Fruit fly (Drosophila melanogaster) whole organism, prepupa: ENCODE measurements around the gene CG3285.
A peak's percentile ranks its signal among the peaks of the same experiment; 100 is the strongest.

Experiments
- Blimp-1 ChIP-seq: fragments of 200-800 bp; sonication (Bioruptor generic); optimal IDR thresholded peaks from 3 replicates; lab custom pipeline; 2017; ENCODE audit warnings: missing biosample characterization, missing genetic modification characterization, mild to moderate bottlenecking, moderate library complexity, missing genetic modification reagents
- CG10669 ChIP-seq: fragments of 200-800 bp; sonication (Bioruptor generic); optimal IDR thresholded peaks from 3 replicates; lab custom pipeline; 2018; ENCODE audit warnings: missing biosample characterization, mild to moderate bottlenecking, missing genetic modification characterization, moderate library complexity
- CG11762 ChIP-seq: fragments of 200-800 bp; sonication (Bioruptor generic); optimal IDR thresholded peaks from 3 replicates; lab custom pipeline; 2016; ENCODE audit warnings: missing biosample characterization, missing genetic modification characterization; ENCODE audit not compliant: insufficient read depth
- CG11902 ChIP-seq: fragments of 200-800 bp; sonication (Bioruptor generic); optimal IDR thresholded peaks from 3 replicates; lab custom pipeline; 2016; ENCODE audit warnings: missing biosample characterization, missing genetic modification characterization
- CG15336 ChIP-seq: fragments of 200-800 bp; sonication (Bioruptor generic); IDR thresholded peaks from 2 replicates; pipeline ENCODE4 v1.3.6; 2022; ENCODE audit warnings: missing biosample characterization, missing genetic modification characterization
- CG1621 ChIP-seq: fragments of 200-800 bp; sonication (Bioruptor generic); optimal IDR thresholded peaks from 3 replicates; lab custom pipeline; 2018; ENCODE audit warnings: missing biosample characterization, mild to moderate bottlenecking, missing genetic modification characterization
- CG16779 ChIP-seq: fragments of 200-800 bp; sonication (Bioruptor generic); optimal IDR thresholded peaks from 3 replicates; lab custom pipeline; 2017; ENCODE audit warnings: missing biosample characterization, mild to moderate bottlenecking, missing genetic modification characterization
- CG3032 ChIP-seq: fragments of 200-800 bp; optimal IDR thresholded peaks from 2 replicates; lab custom pipeline; 2019; ENCODE audit warnings: missing biosample characterization, mild to moderate bottlenecking, missing genetic modification characterization, moderate library complexity
- CG31627 ChIP-seq: fragments of 200-800 bp; sonication (Bioruptor generic); optimal IDR thresholded peaks from 3 replicates; lab custom pipeline; 2016; ENCODE audit warnings: missing biosample characterization, missing genetic modification characterization
- CG32006 ChIP-seq: fragments of 200-800 bp; sonication (Bioruptor generic); optimal IDR thresholded peaks from 3 replicates; lab custom pipeline; 2017; ENCODE audit warnings: missing biosample characterization, mild to moderate bottlenecking, missing genetic modification characterization
- CG34406 ChIP-seq: fragments of 200-800 bp; sonication (Bioruptor generic); optimal IDR thresholded peaks from 3 replicates; lab custom pipeline; 2016; ENCODE audit warnings: missing biosample characterization, missing genetic modification characterization
- CG4318 ChIP-seq: fragments of 200-800 bp; sonication (Bioruptor generic); optimal IDR thresholded peaks from 3 replicates; lab custom pipeline; 2017; ENCODE audit warnings: missing biosample characterization, mild to moderate bottlenecking, missing genetic modification characterization
- CG6163 ChIP-seq: fragments of 200-800 bp; sonication (Bioruptor generic); IDR thresholded peaks from 3 replicates; pipeline ENCODE4 v1.3.6; 2022; ENCODE audit warnings: missing biosample characterization, missing genetic modification characterization
- CG6276 ChIP-seq: fragments of 200-800 bp; sonication (Bioruptor generic); optimal IDR thresholded peaks from 2 replicates; lab custom pipeline; 2017; ENCODE audit warnings: missing biosample characterization, mild to moderate bottlenecking, missing genetic modification characterization
- CG6792 ChIP-seq: fragments of 200-800 bp; sonication (Bioruptor generic); optimal IDR thresholded peaks from 3 replicates; lab custom pipeline; 2016; ENCODE audit warnings: missing biosample characterization, missing genetic modification characterization
- CG6808 ChIP-seq: fragments of 200-800 bp; sonication (Bioruptor generic); optimal IDR thresholded peaks from 3 replicates; lab custom pipeline; 2017; ENCODE audit warnings: missing biosample characterization, missing genetic modification characterization, mild to moderate bottlenecking, moderate library complexity, missing genetic modification reagents
- CG6854 ChIP-seq: fragments of 200-800 bp; sonication (Bioruptor generic); optimal IDR thresholded peaks from 2 replicates; lab custom pipeline; 2017; ENCODE audit warnings: missing biosample characterization, mild to moderate bottlenecking, missing genetic modification characterization
- CG8119 ChIP-seq: fragments of 200-800 bp; sonication (Bioruptor generic); IDR thresholded peaks from 3 replicates; pipeline ENCODE4 v1.3.6; 2022; ENCODE audit warnings: missing biosample characterization, missing genetic modification characterization
- CG8319 ChIP-seq: fragments of 200-800 bp; sonication (Bioruptor generic); optimal IDR thresholded peaks from 3 replicates; lab custom pipeline; 2016; ENCODE audit warnings: missing biosample characterization, missing genetic modification characterization
- CG8632 ChIP-seq: fragments of 200-800 bp; sonication (Bioruptor generic); optimal IDR thresholded peaks from 3 replicates; lab custom pipeline; 2016; ENCODE audit warnings: missing biosample characterization, missing genetic modification characterization
- CG9139 ChIP-seq: fragments of 200-800 bp; sonication (Bioruptor generic); optimal IDR thresholded peaks from 3 replicates; lab custom pipeline; 2017; ENCODE audit warnings: missing biosample characterization, mild to moderate bottlenecking, missing genetic modification characterization
- Eip75B ChIP-seq: fragments of 200-800 bp; sonication (Bioruptor generic); optimal IDR thresholded peaks from 3 replicates; lab custom pipeline; 2016; ENCODE audit warnings: missing biosample characterization, missing genetic modification characterization
- Eip78C ChIP-seq: fragments of 200-800 bp; sonication (Bioruptor generic); peaks from one replicate; lab custom pipeline; 2016; ENCODE audit warnings: missing biosample characterization, missing genetic modification characterization
- Eip93F ChIP-seq: fragments of 200-800 bp; sonication (Bioruptor generic); optimal IDR thresholded peaks from 2 replicates; lab custom pipeline; 2016; ENCODE audit warnings: missing biosample characterization, mild to moderate bottlenecking, missing genetic modification characterization
- Ets21C ChIP-seq: fragments of 200-800 bp; sonication (Bioruptor generic); optimal IDR thresholded peaks from 3 replicates; lab custom pipeline; 2016; ENCODE audit warnings: missing biosample characterization, missing genetic modification characterization
- Ets96B ChIP-seq: fragments of 200-800 bp; optimal IDR thresholded peaks from 2 replicates; lab custom pipeline; 2019; ENCODE audit warnings: missing biosample characterization, mild to moderate bottlenecking, missing genetic modification characterization, moderate library complexity
- Hr39 ChIP-seq: fragments of 200-800 bp; sonication (Bioruptor generic); optimal IDR thresholded peaks from 2 replicates; lab custom pipeline; 2016; ENCODE audit warnings: missing biosample characterization, missing genetic modification characterization
- Hr4 ChIP-seq: fragments of 200-800 bp; sonication (Bioruptor generic); optimal IDR thresholded peaks from 3 replicates; lab custom pipeline; 2016; ENCODE audit warnings: missing biosample characterization, missing genetic modification characterization
- Lpt ChIP-seq: fragments of 200-800 bp; sonication (Bioruptor generic); optimal IDR thresholded peaks from 3 replicates; lab custom pipeline; 2016; ENCODE audit warnings: missing biosample characterization, missing genetic modification characterization
- Met ChIP-seq: fragments of 200-800 bp; sonication (Bioruptor generic); optimal IDR thresholded peaks from 3 replicates; lab custom pipeline; 2016; ENCODE audit warnings: missing biosample characterization, missing genetic modification characterization
- OdsH ChIP-seq: fragments of 200-800 bp; sonication (Bioruptor generic); optimal IDR thresholded peaks from 3 replicates; lab custom pipeline; 2016; ENCODE audit warnings: missing biosample characterization, missing genetic modification characterization
- Sox14 ChIP-seq: fragments of 200-800 bp; sonication (Bioruptor generic); optimal IDR thresholded peaks from 3 replicates; lab custom pipeline; 2016; ENCODE audit warnings: missing biosample characterization, missing genetic modification characterization
- Sox15 ChIP-seq: fragments of 200-800 bp; sonication (Bioruptor generic); optimal IDR thresholded peaks from 3 replicates; lab custom pipeline; 2016; ENCODE audit warnings: missing biosample characterization, missing genetic modification characterization
- achi ChIP-seq: fragments of 200-800 bp; sonication (Bioruptor generic); optimal IDR thresholded peaks from 3 replicates; lab custom pipeline; 2016; ENCODE audit warnings: missing biosample characterization, missing genetic modification characterization
- acj6 ChIP-seq: fragments of 200-800 bp; sonication (Bioruptor generic); optimal IDR thresholded peaks from 3 replicates; lab custom pipeline; 2016; ENCODE audit warnings: missing biosample characterization, missing genetic modification characterization
- dac ChIP-seq: fragments of 200-800 bp; sonication (Bioruptor generic); optimal IDR thresholded peaks from 2 replicates; lab custom pipeline; 2017; ENCODE audit warnings: missing biosample characterization, mild to moderate bottlenecking, missing genetic modification characterization
- dsx ChIP-seq: fragments of 200-800 bp; optimal IDR thresholded peaks from 3 replicates; lab custom pipeline; 2019; ENCODE audit warnings: missing biosample characterization, mild to moderate bottlenecking, missing genetic modification characterization, moderate library complexity; ENCODE audit not compliant: poor library complexity, severe bottlenecking
- eg ChIP-seq: fragments of 200-800 bp; sonication (Bioruptor generic); IDR thresholded peaks from 3 replicates; pipeline ENCODE4 v1.3.6; 2022; ENCODE audit warnings: missing biosample characterization, missing genetic modification characterization
- esn ChIP-seq: fragments of 200-800 bp; sonication (Bioruptor generic); optimal IDR thresholded peaks from 2 replicates; lab custom pipeline; 2016; ENCODE audit warnings: missing biosample characterization, mild to moderate bottlenecking, missing genetic modification characterization, moderate library complexity
- fd59A ChIP-seq: fragments of 200-800 bp; sonication (Bioruptor generic); optimal IDR thresholded peaks from 2 replicates; lab custom pipeline; 2017; ENCODE audit warnings: missing biosample characterization, mild to moderate bottlenecking, missing genetic modification characterization, missing genetic modification reagents
- fkh ChIP-seq: fragments of 200-800 bp; sonication (Bioruptor generic); optimal IDR thresholded peaks from 3 replicates; lab custom pipeline; 2017; ENCODE audit warnings: missing biosample characterization, mild to moderate bottlenecking, missing genetic modification characterization, moderate library complexity
- lz ChIP-seq: fragments of 200-800 bp; sonication (Bioruptor generic); optimal IDR thresholded peaks from 3 replicates; lab custom pipeline; 2016; ENCODE audit warnings: missing biosample characterization, missing genetic modification characterization
- net ChIP-seq: fragments of 200-800 bp; sonication (Bioruptor generic); optimal IDR thresholded peaks from 3 replicates; lab custom pipeline; 2016; ENCODE audit warnings: missing biosample characterization, missing genetic modification characterization
- pdm3 ChIP-seq: fragments of 200-800 bp; sonication (Bioruptor generic); optimal IDR thresholded peaks from 3 replicates; lab custom pipeline; 2016; ENCODE audit warnings: missing biosample characterization, missing genetic modification characterization
- salr ChIP-seq, 2 experiments: fragments of 200-800 bp; sonication (Bioruptor generic); optimal IDR thresholded peaks; 3 replicates each; lab custom pipeline; 2016 to 2018; ENCODE audit warnings: missing biosample characterization in 2 of 2, missing genetic modification characterization in 2 of 2, mild to moderate bottlenecking in 1 of 2
- spab ChIP-seq: fragments of 200-800 bp; sonication (Bioruptor generic); optimal IDR thresholded peaks from 2 replicates; lab custom pipeline; 2017; ENCODE audit warnings: missing biosample characterization, mild to moderate bottlenecking, missing genetic modification characterization, missing genetic modification reagents
- ss ChIP-seq, 2 experiments: fragments of 200-800 bp; sonication (Bioruptor generic); optimal IDR thresholded peaks; 2 replicates in 1 of 2; 3 replicates in 1 of 2; lab custom pipeline; 2017 to 2018; ENCODE audit warnings: mild to moderate bottlenecking in 2 of 2, missing biosample characterization in 2 of 2, missing genetic modification characterization in 2 of 2, moderate library complexity in 1 of 2
- svp ChIP-seq: fragments of 200-800 bp; sonication (Bioruptor generic); peaks from one replicate; lab custom pipeline; 2016; ENCODE audit warnings: missing biosample characterization, missing genetic modification characterization

CG3285 gene

dm6 chr2L:3356193-3356645 lies 25.5 kb downstream of the CG3285 start:
- TF ChIP-seq Ets21C (no peak), Sox14 (GFP tag; lab: Kevin White, UChicago) (peak; percentile 30), Lpt (peak; percentile 61), CG6163 (GFP tag; lab: Robert Waterston, UW) (peak; percentile 84; the same call in 2 of the 3 replicates), Eip93F (GFP tag; lab: Kevin White, UChicago) (no peak), achi (peak; percentile 53), ss (GFP tag; optimal IDR thresholded peaks at IDR 0.05; lab: Kevin White, UChicago) (peak; percentile 98 to 99), CG8319 (GFP tag; lab: Kevin White, UChicago) (peak; percentile 4), dsx (GFP tag; lab: Kevin White, UChicago) (peak; percentile 94), CG6276 (GFP tag; lab: Kevin White, UChicago) (peak; percentile 58), fd59A (peak; percentile 47), CG11762 (GFP tag; lab: Kevin White, UChicago) (peak; percentile 58), acj6 (GFP tag; lab: Kevin White, UChicago) (peak; percentile 21), CG10669 (GFP tag; lab: Kevin White, UChicago) (peak; percentile 69), CG32006 (GFP tag; lab: Kevin White, UChicago) (peak; percentile 64), Met (no peak), CG15336 (peak; percentile 63), esn (GFP tag; lab: Kevin White, UChicago) (no peak), Eip75B (peak; percentile 61), CG9139 (GFP tag; lab: Kevin White, UChicago) (peak; percentile 95), CG8119 (GFP tag; lab: Robert Waterston, UW) (peak; percentile 56; the same call in 1 of the 3 replicates), CG6808 (peak; percentile 91), Sox15 (GFP tag; lab: Kevin White, UChicago) (no peak), CG6854 (GFP tag; lab: Kevin White, UChicago) (no peak), net (peak; percentile 73), CG8632 (peak; percentile 35), Blimp-1 (no peak), Hr4 (GFP tag; lab: Kevin White, UChicago) (peak; percentile 53), salr (GFP tag; optimal IDR thresholded peaks at IDR 0.05; lab: Kevin White, UChicago) (peak; percentile 51 to 56), CG16779 (tag; lab: Kevin White, UChicago) (peak; percentile 69), CG34406 (GFP tag; lab: Kevin White, UChicago) (no peak), CG3032 (tag; lab: Kevin White, UChicago) (peak; percentile 78), spab (GFP tag; lab: Kevin White, UChicago) (peak; percentile 80), svp (peak; percentile 23), Ets96B (tag; lab: Kevin White, UChicago) (peak; percentile 90), eg (0 out of 3 replicates have a peak, but pooled peaks have one; percentile 42), OdsH (GFP tag; lab: Kevin White, UChicago) (no peak), CG1621 (tag; lab: Kevin White, UChicago) (peak; percentile 81), CG6792 (peak; percentile 31), CG4318 (GFP tag; lab: Kevin White, UChicago) (peak; percentile 35), CG31627 (GFP tag; lab: Kevin White, UChicago) (no peak), Hr39 (GFP tag; lab: Kevin White, UChicago) (no peak), fkh (GFP tag; lab: Kevin White, UChicago) (peak; percentile 68), CG11902 (GFP tag; lab: Kevin White, UChicago) (no peak), pdm3 (GFP tag; lab: Kevin White, UChicago) (no peak), dac (GFP tag; lab: Kevin White, UChicago) (peak; percentile 31), lz (GFP tag; lab: Kevin White, UChicago) (peak; percentile 7), Eip78C (GFP tag; lab: Kevin White, UChicago) (peak; percentile 86)
